Worm (Caenorhabditis elegans): ENCODE results near the gene str-172.

Gene str-172

ce11 chrIV:4880634-4881033 is 13.1 kb upstream of the str-172 start (continued):
- peak; percentile 65 for TF ChIP-seq F33H1.4 (GFP tag; IDR thresholded peaks at IDR 0.05)
- peak; percentile 73 for TF ChIP-seq hsf-1 (GFP tag; IDR thresholded peaks at IDR 0.05)
- peak; percentile 88 for TF ChIP-seq madf-6 (GFP tag; IDR thresholded peaks at IDR 0.05)
- no peak for TF ChIP-seq lin-40 (tag; optimal IDR thresholded peaks at IDR 0.05)
- TF ChIP-seq snpc-1.3 (tag; optimal IDR thresholded peaks at IDR 0.05; ENCODE audit: insufficient read depth) = peak; percentile 97
- TF ChIP-seq aptf-3 (GFP tag; IDR thresholded peaks at IDR 0.05) = no peak
- no peak for TF ChIP-seq zim-3 (tag; optimal IDR thresholded peaks at IDR 0.05)
- TF ChIP-seq rec-8 (tag; optimal IDR thresholded peaks at IDR 0.05) = peak in 1 of 2 experiments; percentile 25
- no peak for TF ChIP-seq egl-18 (GFP tag; IDR thresholded peaks at IDR 0.05)
- peak; percentile 40; the same call in 1 of the 2 replicates for TF ChIP-seq lin-26 (GFP tag; IDR thresholded peaks at IDR 0.05)
- TF ChIP-seq egl-44 (GFP tag; IDR thresholded peaks at IDR 0.05) = 0 out of 2 replicates have a peak, but pooled peaks have one; percentile 12
- no peak for TF ChIP-seq zfh-2 (GFP tag; conservative IDR thresholded peaks at IDR 0.05)
- no peak for TF ChIP-seq ztf-28 (GFP tag; IDR thresholded peaks at IDR 0.05)
- TF ChIP-seq B0336.3 (GFP tag; IDR thresholded peaks at IDR 0.05) = no peak; the same call in 1 of the 2 replicates
- no peak for TF ChIP-seq somi-1 (GFP tag; optimal IDR thresholded peaks at IDR 0.05)
- TF ChIP-seq snpc-1.1 (tag; optimal IDR thresholded peaks at IDR 0.05; ENCODE audit: insufficient read depth) = peak; percentile 98
- TF ChIP-seq rcor-1 (GFP tag; IDR thresholded peaks at IDR 0.05) = peak; percentile 96
- no peak for TF ChIP-seq nfya-2 (GFP tag; IDR thresholded peaks at IDR 0.05)
- no peak for TF ChIP-seq rpc-1 (optimal IDR thresholded peaks at IDR 0.05)
- peak; percentile 25 for TF ChIP-seq rpc-1 (tag; optimal IDR thresholded peaks at IDR 0.05)
- peak; percentile 16 for TF ChIP-seq tlf-1 (GFP tag; optimal IDR thresholded peaks at IDR 0.05)
- no peak for TF ChIP-seq let-526 (GFP tag; IDR thresholded peaks at IDR 0.05)
- TF ChIP-seq hmg-20 (GFP tag; IDR thresholded peaks at IDR 0.05) = no peak; the same call in 1 of the 2 replicates
- no peak for TF ChIP-seq lag-1 (GFP tag; IDR thresholded peaks at IDR 0.05)
- TF ChIP-seq cebp-1 (GFP tag; IDR thresholded peaks at IDR 0.05) = no peak
- no peak for TF ChIP-seq cebp-1 (tag; optimal IDR thresholded peaks at IDR 0.05)
- TF ChIP-seq ama-1 (optimal IDR thresholded peaks at IDR 0.05) = peak; percentile 48
- no peak for TF ChIP-seq ama-1 (GFP tag; optimal IDR thresholded peaks at IDR 0.05)
- no peak for TF ChIP-seq C06A6.2 (GFP tag; conservative IDR thresholded peaks at IDR 0.05)
- peak; percentile 79; the same call in 1 of the 2 replicates for TF ChIP-seq Y56A3A.18 (GFP tag; IDR thresholded peaks at IDR 0.05)
- TF ChIP-seq Y95B8A.8 (GFP tag; IDR thresholded peaks at IDR 0.05) = 0 out of 2 replicates have a peak, but pooled peaks have one; percentile 58
- no peak for TF ChIP-seq bed-1 (GFP tag; IDR thresholded peaks at IDR 0.05)
- TF ChIP-seq ekl-4 (GFP tag; IDR thresholded peaks at IDR 0.05) = peak; percentile 87
- no peak for TF ChIP-seq Y79H2A.3 (GFP tag; conservative IDR thresholded peaks at IDR 0.05)
- no peak for TF ChIP-seq ZK185.1 (tag; optimal IDR thresholded peaks at IDR 0.05; ENCODE audit: poor library complexity, severe bottlenecking)
- TF ChIP-seq gei-17 (GFP tag; optimal IDR thresholded peaks at IDR 0.05) = no peak
- no peak for TF ChIP-seq hrde-1 (tag; optimal IDR thresholded peaks at IDR 0.05; ENCODE audit: borderline replicate concordance)
- no peak for TF ChIP-seq B0019.2 (GFP tag; conservative IDR thresholded peaks at IDR 0.05)
- no peak for TF ChIP-seq fkh-3 (tag; optimal IDR thresholded peaks at IDR 0.05)
- peak; percentile 95 for TF ChIP-seq hmg-1.2 (GFP tag; IDR thresholded peaks at IDR 0.05)
- no peak for TF ChIP-seq attf-5 (GFP tag; optimal IDR thresholded peaks at IDR 0.05)
- TF ChIP-seq attf-3 (GFP tag; conservative IDR thresholded peaks at IDR 0.05) = no peak; the same call in 1 of the 2 replicates
- no peak for TF ChIP-seq T07F8.4 (tag; optimal IDR thresholded peaks at IDR 0.05)
- peak; percentile 75 for TF ChIP-seq lsl-1 (GFP tag; optimal IDR thresholded peaks at IDR 0.05)
- no peak for TF ChIP-seq let-607 (tag; optimal IDR thresholded peaks at IDR 0.05)
- TF ChIP-seq repo-1 (tag; optimal IDR thresholded peaks at IDR 0.05) = no peak
- peak; percentile 13 for TF ChIP-seq mxl-1 (tag; optimal IDR thresholded peaks at IDR 0.05)
- TF ChIP-seq lir-1 (GFP tag; conservative IDR thresholded peaks at IDR 0.05) = peak; percentile 77
